Fruit fly (Drosophila melanogaster): ENCODE results near the gene CG17349.

Gene CG17349

dm6 chr2L:19415133-19415532, 44.9 kb downstream of the CG17349 start:
- TF ChIP-seq Pif1A (GFP tag; optimal IDR thresholded peaks at IDR 0.05) (no peak), CG15710 (tag; optimal IDR thresholded peaks at IDR 0.05) (no peak), CG10348 (GFP tag; IDR thresholded peaks at IDR 0.05) (no peak), gl (tag; optimal IDR thresholded peaks at IDR 0.05) (no peak), CG13204 (GFP tag; optimal IDR thresholded peaks at IDR 0.05) (no peak), rn (GFP tag; IDR thresholded peaks at IDR 0.05) (no peak), Ets98B (GFP tag; IDR thresholded peaks at IDR 0.05) (no peak), Pif1B (GFP tag; optimal IDR thresholded peaks at IDR 0.05) (no peak), CG4496 (GFP tag; IDR thresholded peaks at IDR 0.05) (no peak), D1 (tag; optimal IDR thresholded peaks at IDR 0.05) (no peak), EcR (GFP tag; optimal IDR thresholded peaks at IDR 0.05) (no peak), CG17806 (tag; optimal IDR thresholded peaks at IDR 0.05) (no peak), CG9948 (tag; optimal IDR thresholded peaks at IDR 0.05) (no peak)

- no peak for TF ChIP-seq CG8301 (tag; optimal IDR thresholded peaks at IDR 0.05)
- TF ChIP-seq CG13204 (GFP tag; optimal IDR thresholded peaks at IDR 0.05) = no peak
- TF ChIP-seq D1 (tag; optimal IDR thresholded peaks at IDR 0.05) = no peak
- no peak for TF ChIP-seq CG8159 (tag; optimal IDR thresholded peaks at IDR 0.05)
- TF ChIP-seq CG9948 (tag; optimal IDR thresholded peaks at IDR 0.05) = no peak
- no peak for TF ChIP-seq rn (GFP tag; IDR thresholded peaks at IDR 0.05)
- TF ChIP-seq CG34367 (tag; optimal IDR thresholded peaks at IDR 0.05) = no peak
- TF ChIP-seq Snoo (tag; optimal IDR thresholded peaks at IDR 0.05) = no peak
These were observed 45.6 kb downstream of the CG17349 start for dm6 chr2L:19415859-19416258.

- TF ChIP-seq Ets98B (GFP tag; IDR thresholded peaks at IDR 0.05) (peak; percentile 84), CG32121 (GFP tag; IDR thresholded peaks at IDR 0.05) (peak; percentile 83), CG14655 (GFP tag; optimal IDR thresholded peaks at IDR 0.05) (peak; percentile 66), CG34367 (tag; optimal IDR thresholded peaks at IDR 0.05) (no peak), CG8301 (tag; optimal IDR thresholded peaks at IDR 0.05) (peak; percentile 71), rn (GFP tag; IDR thresholded peaks at IDR 0.05) (peak; percentile 48; the same call in 1 of the 2 replicates), CG9948 (tag; optimal IDR thresholded peaks at IDR 0.05) (peak; percentile 12), EcR (GFP tag; optimal IDR thresholded peaks at IDR 0.05) (no peak), CG13204 (GFP tag; optimal IDR thresholded peaks at IDR 0.05) (no peak), CG10348 (GFP tag; IDR thresholded peaks at IDR 0.05) (peak; percentile 62), CG4496 (GFP tag; IDR thresholded peaks at IDR 0.05) (peak; percentile 91), CG12605 (GFP tag; IDR thresholded peaks at IDR 0.05) (peak; percentile 27; the same call in 1 of the 2 replicates), CG8159 (tag; optimal IDR thresholded peaks at IDR 0.05) (peak; percentile 2), Pif1A (GFP tag; optimal IDR thresholded peaks at IDR 0.05) (peak; percentile 54), gl (tag; optimal IDR thresholded peaks at IDR 0.05) (no peak), CG15710 (tag; optimal IDR thresholded peaks at IDR 0.05) (no peak), D1 (tag; optimal IDR thresholded peaks at IDR 0.05) (no peak), Pif1B (GFP tag; optimal IDR thresholded peaks at IDR 0.05) (peak; percentile 49), fd96Ca (GFP tag; IDR thresholded peaks at IDR 0.05) (no peak), CG17806 (tag; optimal IDR thresholded peaks at IDR 0.05) (peak; percentile 4), Snoo (tag; optimal IDR thresholded peaks at IDR 0.05) (no peak)
These were observed 46.6 kb downstream of the CG17349 start, which contains the start of gene Lectin-galC1 for dm6 chr2L:19416602-19417497. Gene Lectin-galC1 (plus strand): TSS chr2L:19417447.

- TF ChIP-seq Pif1A (GFP tag; optimal IDR thresholded peaks at IDR 0.05) = no peak
- TF ChIP-seq EcR (GFP tag; optimal IDR thresholded peaks at IDR 0.05) = no peak
- no peak for TF ChIP-seq CG14655 (GFP tag; optimal IDR thresholded peaks at IDR 0.05)
- TF ChIP-seq Pif1B (GFP tag; optimal IDR thresholded peaks at IDR 0.05) = no peak
- TF ChIP-seq gl (tag; optimal IDR thresholded peaks at IDR 0.05) = no peak
- no peak for TF ChIP-seq CG4496 (GFP tag; IDR thresholded peaks at IDR 0.05)
- TF ChIP-seq CG9948 (tag; optimal IDR thresholded peaks at IDR 0.05) = no peak
- TF ChIP-seq CG34367 (tag; optimal IDR thresholded peaks at IDR 0.05) = no peak
- no peak for TF ChIP-seq CG8301 (tag; optimal IDR thresholded peaks at IDR 0.05)
- TF ChIP-seq D1 (tag; optimal IDR thresholded peaks at IDR 0.05) = no peak
- TF ChIP-seq CG12605 (GFP tag; IDR thresholded peaks at IDR 0.05) = no peak
- no peak for TF ChIP-seq CG32121 (GFP tag; IDR thresholded peaks at IDR 0.05)
These were observed 47.8 kb downstream of the CG17349 start, which contains the start of gene lectin-37Da for dm6 chr2L:19418017-19418416. Gene lectin-37Da (plus strand): TSS chr2L:19418317.

dm6 chr2L:19418872-19419271, 48.6 kb downstream of the CG17349 start, which contains the start of gene lectin-37Db:
Gene lectin-37Db (plus strand): TSS chr2L:19419075.
- TF ChIP-seq Snoo (tag; optimal IDR thresholded peaks at IDR 0.05) (no peak), CG4496 (GFP tag; IDR thresholded peaks at IDR 0.05) (no peak)

- TF ChIP-seq CG12605 (GFP tag; IDR thresholded peaks at IDR 0.05) = no peak
These were observed 51.3 kb downstream of the CG17349 start for dm6 chr2L:19421573-19421972.
